Worm (Caenorhabditis elegans) whole organism, young adult: Measurements from ENCODE around the gene F41G3.21.

Source experiments
- F10E7.11 ChIP-seq: sonication (generic microtip); optimal IDR thresholded peaks from 2 replicates; lab custom pipeline; 2017; ENCODE audit warnings: mild to moderate bottlenecking, missing genetic modification characterization, moderate library complexity, missing compliant biosample characterization
- F22D6.2 ChIP-seq: sonication (generic microtip); optimal IDR thresholded peaks from 2 replicates; lab custom pipeline; 2016; ENCODE audit warnings: mild to moderate bottlenecking, missing genetic modification characterization, missing compliant biosample characterization
- F23B12.7 ChIP-seq: sonication (generic microtip); optimal IDR thresholded peaks from 2 replicates; lab custom pipeline; 2017; ENCODE audit warnings: missing genetic modification characterization, mild to moderate bottlenecking, missing compliant biosample characterization, antibody characterized with exemption, moderate library complexity; ENCODE audit not compliant: insufficient read depth
- F39B2.1 ChIP-seq: fragments of 200-800 bp; sonication (Bioruptor generic); IDR thresholded peaks from 2 replicates; pipeline ENCODE4 v1.3.6; 2022; ENCODE audit warnings: missing genetic modification reagents, missing genetic modification characterization, missing compliant biosample characterization
- T26A5.8 ChIP-seq: sonication (generic microtip); optimal IDR thresholded peaks from 2 replicates; lab custom pipeline; 2016; ENCODE audit warnings: missing genetic modification characterization, missing compliant biosample characterization
- Y67H2A.10 ChIP-seq: fragments of 200-800 bp; sonication (Bioruptor generic); conservative IDR thresholded peaks from 2 replicates; pipeline ENCODE4 v1.3.6; 2022; ENCODE audit warnings: missing genetic modification reagents, missing genetic modification characterization, missing compliant biosample characterization
- Y79H2A.3 ChIP-seq: fragments of 200-800 bp; sonication (Bioruptor generic); conservative IDR thresholded peaks from 2 replicates; pipeline ENCODE4 v1.3.6; 2022; ENCODE audit warnings: missing genetic modification reagents, missing genetic modification characterization, missing compliant biosample characterization
- Y95B8A.8 ChIP-seq: fragments of 200-800 bp; sonication (Bioruptor generic); IDR thresholded peaks from 2 replicates; pipeline ENCODE4 v1.3.6; 2022; ENCODE audit warnings: missing genetic modification reagents, missing genetic modification characterization, missing compliant biosample characterization
- ZK185.1 ChIP-seq: sonication (generic microtip); optimal IDR thresholded peaks from 2 replicates; lab custom pipeline; 2016; ENCODE audit warnings: mild to moderate bottlenecking, missing genetic modification characterization, missing compliant biosample characterization; ENCODE audit not compliant: poor library complexity, severe bottlenecking
- akir-1 ChIP-seq: fragments of 200-800 bp; sonication (Bioruptor generic); optimal IDR thresholded peaks from 2 replicates; lab custom pipeline; 2018; ENCODE audit warnings: mild to moderate bottlenecking, missing genetic modification characterization, moderate library complexity, missing compliant biosample characterization
- aptf-2 ChIP-seq: fragments of 200-800 bp; sonication (Bioruptor generic); conservative IDR thresholded peaks from 2 replicates; pipeline ENCODE4 v1.3.6; 2022; ENCODE audit warnings: missing genetic modification reagents, missing genetic modification characterization, missing compliant biosample characterization
- attf-3 ChIP-seq: fragments of 200-800 bp; sonication (Bioruptor generic); conservative IDR thresholded peaks from 2 replicates; pipeline ENCODE4 v1.3.6; 2022; ENCODE audit warnings: missing genetic modification reagents, missing genetic modification characterization, missing compliant biosample characterization
- bed-1 ChIP-seq: fragments of 200-800 bp; sonication (Bioruptor generic); IDR thresholded peaks from 2 replicates; pipeline ENCODE4 v1.3.6; 2022; ENCODE audit warnings: missing genetic modification reagents, missing genetic modification characterization, missing compliant biosample characterization
- cebp-1 ChIP-seq, 2 experiments: fragments of 200-800 bp in 1 of 2; sonication (Bioruptor generic) in 1 of 2; sonication (generic microtip) in 1 of 2; IDR thresholded peaks in 1 of 2; optimal IDR thresholded peaks in 1 of 2; 2 replicates each; pipeline versions ENCODE4 v1.3.6 to Lab custom; 2017 to 2022; ENCODE audit warnings: missing compliant biosample characterization in 2 of 2, missing genetic modification characterization in 2 of 2, mild to moderate bottlenecking in 1 of 2, missing genetic modification reagents in 1 of 2, moderate library complexity in 1 of 2
- ceh-58 ChIP-seq: fragments of 200-800 bp; sonication (Bioruptor generic); IDR thresholded peaks from 2 replicates; pipeline ENCODE4 v1.3.6; 2022; ENCODE audit warnings: missing genetic modification characterization, missing compliant biosample characterization
- ceh-91 ChIP-seq: fragments of 200-800 bp; sonication (Bioruptor generic); IDR thresholded peaks from 2 replicates; pipeline ENCODE4 v1.3.6; 2022; ENCODE audit warnings: missing genetic modification reagents, missing genetic modification characterization, missing compliant biosample characterization
- chd-7 ChIP-seq: sonication (generic microtip); optimal IDR thresholded peaks from 2 replicates; lab custom pipeline; 2016; ENCODE audit warnings: mild to moderate bottlenecking, missing genetic modification characterization, moderate library complexity, missing compliant biosample characterization
- die-1 ChIP-seq: sonication (generic microtip); optimal IDR thresholded peaks from 2 replicates; lab custom pipeline; 2016; ENCODE audit warnings: missing genotype, mild to moderate bottlenecking, missing genetic modification characterization, missing compliant biosample characterization
- dox-1 ChIP-seq: fragments of 200-800 bp; sonication (Bioruptor generic); IDR thresholded peaks from 2 replicates; pipeline ENCODE4 v1.3.6; 2022; ENCODE audit warnings: missing genetic modification reagents, missing genetic modification characterization, missing compliant biosample characterization
- efl-1 ChIP-seq: fragments of 150-350 bp; optimal IDR thresholded peaks from 2 replicates; lab custom pipeline; 2014; ENCODE audit warnings: missing biosample characterization, missing genetic modification reagents, missing genetic modification characterization
- egl-18 ChIP-seq: fragments of 200-800 bp; sonication (Bioruptor generic); IDR thresholded peaks from 2 replicates; pipeline ENCODE4 v1.3.6; 2022; ENCODE audit warnings: missing genetic modification reagents, missing genetic modification characterization, missing compliant biosample characterization
- egl-44 ChIP-seq: fragments of 200-800 bp; sonication (Bioruptor generic); IDR thresholded peaks from 2 replicates; pipeline ENCODE4 v1.3.6; 2022; ENCODE audit warnings: missing genetic modification reagents, missing genetic modification characterization, missing compliant biosample characterization
- egrh-3 ChIP-seq: fragments of 200-800 bp; sonication (Bioruptor generic); IDR thresholded peaks from 2 replicates; pipeline ENCODE4 v1.3.6; 2022; ENCODE audit warnings: missing genetic modification reagents, missing genetic modification characterization, missing compliant biosample characterization
- ekl-4 ChIP-seq: fragments of 200-800 bp; sonication (Bioruptor generic); IDR thresholded peaks from 2 replicates; pipeline ENCODE4 v1.3.6; 2022; ENCODE audit warnings: missing genetic modification reagents, missing genetic modification characterization, missing compliant biosample characterization
- hlh-26 ChIP-seq: fragments of 200-800 bp; sonication (Bioruptor generic); conservative IDR thresholded peaks from 2 replicates; pipeline ENCODE4 v1.3.6; 2022; ENCODE audit warnings: missing genetic modification reagents, missing genetic modification characterization, missing compliant biosample characterization
- hrde-1 ChIP-seq: sonication (generic microtip); optimal IDR thresholded peaks from 2 replicates; lab custom pipeline; 2016; ENCODE audit warnings: missing genetic modification characterization, mild to moderate bottlenecking, missing compliant biosample characterization, moderate library complexity, missing genotype, missing genetic modification reagents, borderline replicate concordance
- hsf-1 ChIP-seq: fragments of 200-800 bp; sonication (Bioruptor generic); IDR thresholded peaks from 2 replicates; pipeline ENCODE4 v1.3.6; 2022; ENCODE audit warnings: missing genetic modification reagents, missing genetic modification characterization, missing compliant biosample characterization
- lag-1 ChIP-seq: fragments of 200-800 bp; sonication (Bioruptor generic); IDR thresholded peaks from 2 replicates; pipeline ENCODE4 v1.3.6; 2022; ENCODE audit warnings: missing genetic modification reagents, missing genetic modification characterization, missing compliant biosample characterization
- lin-40 ChIP-seq: sonication (generic microtip); optimal IDR thresholded peaks from 2 replicates; lab custom pipeline; 2016; ENCODE audit warnings: missing genetic modification characterization, mild to moderate bottlenecking, missing compliant biosample characterization, missing genotype, missing genetic modification reagents
- lsl-1 ChIP-seq: fragments of 200-800 bp; sonication (Bioruptor generic); optimal IDR thresholded peaks from 2 replicates; lab custom pipeline; 2018; ENCODE audit warnings: mild to moderate bottlenecking, missing genetic modification characterization, moderate library complexity, missing compliant biosample characterization
- madf-6 ChIP-seq: fragments of 200-800 bp; sonication (Bioruptor generic); IDR thresholded peaks from 2 replicates; pipeline ENCODE4 v1.3.6; 2022; ENCODE audit warnings: missing genetic modification reagents, missing genetic modification characterization, missing compliant biosample characterization
- madf-8 ChIP-seq: fragments of 200-800 bp; sonication (Bioruptor generic); conservative IDR thresholded peaks from 2 replicates; pipeline ENCODE4 v1.3.6; 2022; ENCODE audit warnings: missing genetic modification reagents, missing genetic modification characterization, missing compliant biosample characterization
- mcd-1 ChIP-seq: fragments of 200-800 bp; sonication (Bioruptor generic); IDR thresholded peaks from 2 replicates; pipeline ENCODE4 v1.3.6; 2022; ENCODE audit warnings: missing genetic modification reagents, missing genetic modification characterization, missing compliant biosample characterization
- mxl-1 ChIP-seq: sonication (generic microtip); optimal IDR thresholded peaks from 2 replicates; lab custom pipeline; 2016; ENCODE audit warnings: missing genetic modification characterization, missing compliant biosample characterization
- nhr-120 ChIP-seq: fragments of 200-800 bp; sonication (Bioruptor generic); IDR thresholded peaks from 2 replicates; pipeline ENCODE4 v1.3.6; 2022; ENCODE audit warnings: missing genetic modification characterization, missing compliant biosample characterization
- nhr-80 ChIP-seq: sonication (generic microtip); optimal IDR thresholded peaks from 2 replicates; lab custom pipeline; 2016; ENCODE audit warnings: missing genetic modification characterization, missing compliant biosample characterization
- rcor-1 ChIP-seq: fragments of 200-800 bp; sonication (Bioruptor generic); IDR thresholded peaks from 2 replicates; pipeline ENCODE4 v1.3.6; 2022; ENCODE audit warnings: missing genetic modification reagents, missing genetic modification characterization, missing compliant biosample characterization
- snpc-1.1 ChIP-seq: sonication (generic microtip); optimal IDR thresholded peaks from 2 replicates; lab custom pipeline; 2017; ENCODE audit warnings: missing genetic modification characterization, mild to moderate bottlenecking, missing compliant biosample characterization, antibody characterized with exemption, moderate library complexity, missing genotype, missing genetic modification reagents; ENCODE audit not compliant: insufficient read depth
- snpc-1.3 ChIP-seq: sonication (generic microtip); optimal IDR thresholded peaks from 2 replicates; lab custom pipeline; 2017; ENCODE audit warnings: missing genetic modification characterization, mild to moderate bottlenecking, missing compliant biosample characterization, antibody characterized with exemption, moderate library complexity, missing genotype, missing genetic modification reagents; ENCODE audit not compliant: insufficient read depth
- snpc-3.4 ChIP-seq: sonication (generic microtip); optimal IDR thresholded peaks from 2 replicates; lab custom pipeline; 2017; ENCODE audit warnings: missing genetic modification characterization, mild to moderate bottlenecking, missing compliant biosample characterization, antibody characterized with exemption, moderate library complexity, missing genotype, missing genetic modification reagents
- tlf-1 ChIP-seq: fragments of 200-800 bp; sonication (Bioruptor generic); optimal IDR thresholded peaks from 2 replicates; lab custom pipeline; 2018; ENCODE audit warnings: mild to moderate bottlenecking, missing genetic modification characterization, missing compliant biosample characterization
- xnd-1 ChIP-seq: sonication (generic microtip); optimal IDR thresholded peaks from 2 replicates; lab custom pipeline; 2016; ENCODE audit warnings: missing genotype, missing genetic modification reagents, missing genetic modification characterization, missing compliant biosample characterization
- zfh-2 ChIP-seq: fragments of 200-800 bp; sonication (Bioruptor generic); conservative IDR thresholded peaks from 2 replicates; pipeline ENCODE4 v1.3.6; 2022; ENCODE audit warnings: missing genetic modification reagents, missing genetic modification characterization, missing compliant biosample characterization
- ztf-18 ChIP-seq: sonication (generic microtip); optimal IDR thresholded peaks from 2 replicates; lab custom pipeline; 2016; ENCODE audit warnings: missing genotype, mild to moderate bottlenecking, missing genetic modification characterization, missing compliant biosample characterization
- ztf-25 ChIP-seq: fragments of 200-800 bp; sonication (Bioruptor generic); IDR thresholded peaks from 2 replicates; pipeline ENCODE4 v1.3.6; 2022; ENCODE audit warnings: missing genetic modification reagents, missing genetic modification characterization, missing compliant biosample characterization
- ztf-6 ChIP-seq: fragments of 200-800 bp; sonication (Bioruptor generic); IDR thresholded peaks from 2 replicates; pipeline ENCODE4 v1.3.6; 2022; ENCODE audit warnings: missing genetic modification reagents, missing genetic modification characterization, missing compliant biosample characterization

Gene F41G3.21

ce11 chrII:6782738-6783163, 30.0 kb upstream of the F41G3.21 start (continued):
- no peak for TF ChIP-seq nhr-120
- TF ChIP-seq dox-1 = peak; percentile 55; the same call in 1 of the 2 replicates
- TF ChIP-seq mcd-1 = peak; percentile 70
- TF ChIP-seq Y67H2A.10 (GFP tag; lab: Robert Waterston, UW) = 0 out of 2 replicates have a peak, but pooled peaks have one; percentile 58
- no peak for TF ChIP-seq aptf-2 (GFP tag; lab: Robert Waterston, UW)

- TF ChIP-seq ztf-18 (tag; lab: Kevin White, UChicago) (no peak), tlf-1 (GFP tag; lab: Kevin White, UChicago) (no peak), chd-7 (no peak), Y95B8A.8 (no peak), bed-1 (GFP tag; lab: Robert Waterston, UW) (no peak), nhr-80 (tag; lab: Kevin White, UChicago) (no peak), madf-8 (GFP tag; lab: Robert Waterston, UW) (peak; percentile 85), attf-3 (GFP tag; lab: Robert Waterston, UW) (no peak), mxl-1 (tag; lab: Kevin White, UChicago) (no peak), madf-6 (GFP tag; lab: Robert Waterston, UW) (peak; percentile 91), F23B12.7 (no peak), F39B2.1 (GFP tag; lab: Robert Waterston, UW) (no peak), snpc-1.3 (tag; lab: Kevin White, UChicago) (peak; percentile 37), Y79H2A.3 (GFP tag; lab: Robert Waterston, UW) (no peak), akir-1 (GFP tag; lab: Kevin White, UChicago) (no peak), ceh-91 (GFP tag; lab: Robert Waterston, UW) (0 out of 2 replicates have a peak, but pooled peaks have one; percentile 35), lag-1 (GFP tag; lab: Robert Waterston, UW) (no peak), hrde-1 (tag; lab: Kevin White, UChicago) (no peak), ekl-4 (GFP tag; lab: Robert Waterston, UW) (no peak), lin-40 (tag; lab: Kevin White, UChicago) (no peak), efl-1 (GFP tag; lab: Kevin White, UChicago) (peak; percentile 48), lsl-1 (GFP tag; lab: Kevin White, UChicago) (peak; percentile 81), rcor-1 (GFP tag; lab: Robert Waterston, UW) (no peak), die-1 (tag; lab: Kevin White, UChicago) (no peak), egl-44 (no peak), egrh-3 (no peak), xnd-1 (tag; lab: Kevin White, UChicago) (peak; percentile 73)
Observed at ce11 chrII:6781983-6782382, 29.2 kb upstream of the F41G3.21 start.

ce11 chrII:6781231-6781630, 28.5 kb upstream of the F41G3.21 start:
- TF ChIP-seq ztf-6 (GFP tag; lab: Robert Waterston, UW) = no peak
- no peak for TF ChIP-seq snpc-3.4
- TF ChIP-seq chd-7 = no peak
- TF ChIP-seq ZK185.1 (tag; lab: Kevin White, UChicago) = no peak
- TF ChIP-seq lin-40 (tag; lab: Kevin White, UChicago) = no peak
- no peak for TF ChIP-seq cebp-1 (GFP tag; IDR thresholded peaks at IDR 0.05; lab: Robert Waterston, UW)
- peak; percentile 9 for TF ChIP-seq cebp-1 (tag; optimal IDR thresholded peaks at IDR 0.05; lab: Kevin White, UChicago)
- no peak for TF ChIP-seq ztf-25 (GFP tag; lab: Robert Waterston, UW)
- TF ChIP-seq snpc-1.1 (tag; lab: Kevin White, UChicago) = no peak
- TF ChIP-seq ceh-58 (GFP tag; lab: Robert Waterston, UW) = no peak
- no peak for TF ChIP-seq F10E7.11 (tag; lab: Kevin White, UChicago)
- no peak for TF ChIP-seq hlh-26
- no peak for TF ChIP-seq T26A5.8
- peak; percentile 48; the same call in 1 of the 2 replicates for TF ChIP-seq hsf-1 (GFP tag; lab: Robert Waterston, UW)
- no peak for TF ChIP-seq egl-18 (GFP tag; lab: Robert Waterston, UW)
- no peak for TF ChIP-seq F22D6.2 (tag; lab: Kevin White, UChicago)
- no peak for TF ChIP-seq zfh-2 (GFP tag; lab: Robert Waterston, UW)
- TF ChIP-seq nhr-80 (tag; lab: Kevin White, UChicago) = peak; percentile 44
